Fruit fly (Drosophila melanogaster): ENCODE results near the gene CG12099.

The CG12099 gene

dm6 chr3L:1587140-1587849 lies 29.0 kb upstream of the CG12099 start (continued):
- TF ChIP-seq CG6254 (GFP tag; optimal IDR thresholded peaks at IDR 0.05) (peak; percentile 12), HHEX (GFP tag; optimal IDR thresholded peaks at IDR 0.05) (peak; percentile 86), unc-4 (GFP tag; IDR thresholded peaks at IDR 0.05; ENCODE audit: partially characterized antibody) (no peak), ro (GFP tag; IDR thresholded peaks at IDR 0.05) (peak; percentile 55; the same call in 1 of the 2 replicates), CG1024 (GFP tag; IDR thresholded peaks at IDR 0.05) (peak; percentile 73), Doc2 (GFP tag; IDR thresholded peaks at IDR 0.05) (peak; percentile 49; the same call in 1 of the 2 replicates), cwo (GFP tag; optimal IDR thresholded peaks at IDR 0.05) (peak; percentile 61), CG7928 (GFP tag; optimal IDR thresholded peaks at IDR 0.05) (peak; percentile 39), ewg (GFP tag; optimal IDR thresholded peaks at IDR 0.05) (peak; percentile 41), CG10209 (GFP tag; optimal IDR thresholded peaks at IDR 0.05) (peak; percentile 70), CG10462 (GFP tag; optimal IDR thresholded peaks at IDR 0.05) (peak; percentile 45), CG15011 (GFP tag; optimal IDR thresholded peaks at IDR 0.05) (peak; percentile 64), gcm (GFP tag; optimal IDR thresholded peaks at IDR 0.05) (no peak), C15 (GFP tag; IDR thresholded peaks at IDR 0.05) (peak; percentile 56; the same call in 1 of the 3 replicates), ac (GFP tag; optimal IDR thresholded peaks at IDR 0.05) (no peak), zen (tag; optimal IDR thresholded peaks at IDR 0.05) (peak; percentile 64), gcm2 (GFP tag; optimal IDR thresholded peaks at IDR 0.05) (peak; percentile 41), CG7786 (GFP tag; optimal IDR thresholded peaks at IDR 0.05) (peak; percentile 80), CG4328 (GFP tag; optimal IDR thresholded peaks at IDR 0.05) (peak; percentile 64), HLH3B (GFP tag; IDR thresholded peaks at IDR 0.05) (peak; percentile 88), Gug (GFP tag; IDR thresholded peaks at IDR 0.05) (peak; percentile 87), gce (GFP tag; IDR thresholded peaks at IDR 0.05) (peak; percentile 80), B-H1 (GFP tag; IDR thresholded peaks at IDR 0.05) (peak; percentile 80), chinmo (GFP tag; IDR thresholded peaks at IDR 0.05; ENCODE audit: partially characterized antibody) (peak; percentile 53; the same call in 1 of the 4 replicates), rib (GFP tag; IDR thresholded peaks at IDR 0.05) (peak; percentile 82; the same call in 1 of the 2 replicates), Hey (tag; optimal IDR thresholded peaks at IDR 0.05) (peak; percentile 18), gsb (GFP tag; IDR thresholded peaks at IDR 0.05) (peak; percentile 88), slbo (GFP tag; IDR thresholded peaks at IDR 0.05) (peak; percentile 95), Meics (GFP tag; optimal IDR thresholded peaks at IDR 0.05) (peak; percentile 83), crc (GFP tag; optimal IDR thresholded peaks at IDR 0.05) (peak; percentile 85), Bdp1 (GFP tag; optimal IDR thresholded peaks at IDR 0.05) (peak; percentile 58), Side (GFP tag; optimal IDR thresholded peaks at IDR 0.05) (peak; percentile 81), CG2120 (GFP tag; optimal IDR thresholded peaks at IDR 0.05) (peak; percentile 89), ab (GFP tag; optimal IDR thresholded peaks at IDR 0.05) (peak; percentile 69), CG15269 (tag; optimal IDR thresholded peaks at IDR 0.05) (peak; percentile 89), CG6689 (GFP tag; IDR thresholded peaks at IDR 0.05) (peak; percentile 87), phol (tag; optimal IDR thresholded peaks at IDR 0.05) (peak; percentile 73), CG5245 (GFP tag; optimal IDR thresholded peaks at IDR 0.05) (peak; percentile 91), Pdp1 (GFP tag; optimal IDR thresholded peaks at IDR 0.05) (peak; percentile 83 to 88), ap (GFP tag; IDR thresholded peaks at IDR 0.05) (peak; percentile 63), CG10321 (GFP tag; IDR thresholded peaks at IDR 0.05) (peak; percentile 64), CG12219 (GFP tag; optimal IDR thresholded peaks at IDR 0.05) (peak; percentile 76), CG16863 (GFP tag; optimal IDR thresholded peaks at IDR 0.05) (peak; percentile 73), jumu (GFP tag; optimal IDR thresholded peaks at IDR 0.05) (peak; percentile 65), Hsf (GFP tag; optimal IDR thresholded peaks at IDR 0.05) (peak; percentile 72), lbe (GFP tag; optimal IDR thresholded peaks at IDR 0.05) (no peak), nom (GFP tag; optimal IDR thresholded peaks at IDR 0.05) (peak; percentile 76), Atf3 (GFP tag; optimal IDR thresholded peaks at IDR 0.05) (peak; percentile 52), CG17912 (GFP tag; optimal IDR thresholded peaks at IDR 0.05) (no peak)
